Fruit fly (Drosophila melanogaster): Measurements from ENCODE around the gene CG14089.

Gene CG14089

DNA sequence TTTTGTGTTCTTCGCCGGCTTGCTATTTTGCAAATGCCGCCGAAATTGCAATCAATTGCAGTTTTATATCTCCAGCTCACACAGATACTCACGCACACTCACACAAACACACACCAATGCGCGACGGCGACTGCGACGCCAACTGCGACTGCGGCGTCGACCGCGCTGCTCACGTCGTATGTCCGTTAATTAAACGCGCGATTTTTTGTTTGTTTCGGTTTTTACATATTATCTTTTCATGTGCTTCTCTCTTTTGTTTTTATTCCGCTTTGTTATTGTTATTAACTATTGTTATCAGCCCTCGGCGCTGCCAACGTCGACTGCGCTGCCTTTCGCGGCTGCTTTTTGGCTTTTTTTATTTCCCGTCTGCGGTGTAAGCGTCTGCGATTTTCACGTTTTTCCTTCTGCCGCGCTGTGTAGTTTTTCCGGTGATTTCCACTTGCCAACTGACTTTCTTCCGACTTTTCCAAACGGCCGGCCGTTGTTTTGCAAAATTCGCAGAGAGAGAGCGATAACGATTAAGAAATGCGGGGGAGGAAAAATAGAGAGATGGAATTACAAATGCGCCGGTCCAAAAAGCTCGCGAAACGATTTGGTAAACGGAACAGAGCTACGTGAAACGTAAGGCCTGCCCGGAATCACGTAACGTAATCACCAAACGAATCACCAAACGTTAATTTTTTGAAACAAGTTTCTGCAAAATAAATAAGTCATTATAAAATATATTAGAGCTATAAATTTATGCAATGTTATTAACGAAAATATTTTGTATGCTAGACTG, 45.5 kb downstream of the CG14089 start, which contains the start of gene fz2:
Gene fz2 (minus strand): TSS at position 452 of the 781 bp plus-strand sequence.
- TF ChIP-seq CG17801 (GFP tag; optimal IDR thresholded peaks at IDR 0.05; ENCODE audit: partially characterized antibody): no peak

DNA sequence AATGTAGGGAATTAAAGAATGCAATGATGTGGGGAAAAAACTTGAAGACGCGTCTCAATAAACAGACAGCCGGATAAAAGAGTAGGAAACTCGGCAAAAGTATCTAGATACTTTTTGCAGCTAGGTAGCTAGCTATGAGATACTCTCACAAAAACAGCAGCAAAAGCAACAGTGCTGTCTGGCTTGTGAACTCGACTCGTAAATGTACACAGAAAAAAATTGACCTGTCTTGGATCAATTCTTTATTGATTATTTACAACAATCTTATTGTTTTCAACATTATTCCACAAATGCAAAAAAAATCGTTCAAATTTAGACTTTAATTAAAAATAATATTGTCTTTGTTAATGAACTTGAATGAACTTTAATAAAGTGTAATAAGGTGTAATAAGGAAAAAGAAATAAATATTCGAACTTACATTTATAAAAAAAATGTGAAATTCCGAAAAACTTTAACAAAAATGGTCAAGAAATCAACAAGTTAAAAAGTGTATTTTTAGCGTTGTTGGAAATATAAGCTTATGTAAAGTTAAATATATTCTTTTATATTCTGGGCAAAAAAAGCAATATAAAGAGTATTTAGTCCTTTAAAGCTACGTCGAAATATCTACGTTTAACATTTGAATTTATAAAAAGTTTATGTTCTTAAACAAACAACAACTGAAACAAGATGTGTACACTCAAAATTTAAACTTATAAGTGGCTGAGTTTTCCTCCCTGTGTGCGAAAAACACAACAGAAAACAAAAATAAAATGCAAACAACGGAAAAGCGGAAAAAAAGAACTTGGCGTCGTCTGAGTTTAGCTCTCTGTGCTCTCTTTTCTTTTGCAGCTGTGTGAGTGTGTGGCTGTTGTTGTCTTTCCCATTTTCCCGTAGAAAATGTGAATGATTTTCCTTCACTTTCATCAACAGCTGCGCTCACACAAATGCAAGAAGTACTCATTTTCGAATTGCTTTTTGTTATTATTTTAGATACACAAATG, 46.5 kb downstream of the CG14089 start:
- no peak for TF ChIP-seq CG17801 (GFP tag; optimal IDR thresholded peaks at IDR 0.05; ENCODE audit: partially characterized antibody)

DNA sequence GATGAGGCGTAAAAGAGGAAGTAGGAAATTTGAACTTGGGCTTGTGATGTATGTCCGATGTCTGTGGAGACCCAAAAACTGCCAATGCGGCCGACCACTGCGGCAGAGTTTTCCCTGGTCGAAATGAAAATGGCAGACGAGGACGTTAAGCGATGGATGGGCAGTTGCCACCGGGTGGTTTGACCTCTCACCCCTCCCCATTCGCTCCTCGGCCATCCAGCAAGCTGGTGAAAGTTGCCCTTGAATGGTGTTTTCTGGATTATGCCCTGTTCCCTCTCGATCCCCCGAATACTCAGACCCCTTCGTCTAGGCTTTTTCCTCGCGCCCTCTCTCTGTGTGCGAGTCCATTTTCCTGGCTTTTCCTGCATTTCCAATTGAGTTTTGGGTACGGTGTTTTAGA, 49.0 kb downstream of the CG14089 start:
- TF ChIP-seq CG17801 (GFP tag; optimal IDR thresholded peaks at IDR 0.05; ENCODE audit: partially characterized antibody): no peak

DNA sequence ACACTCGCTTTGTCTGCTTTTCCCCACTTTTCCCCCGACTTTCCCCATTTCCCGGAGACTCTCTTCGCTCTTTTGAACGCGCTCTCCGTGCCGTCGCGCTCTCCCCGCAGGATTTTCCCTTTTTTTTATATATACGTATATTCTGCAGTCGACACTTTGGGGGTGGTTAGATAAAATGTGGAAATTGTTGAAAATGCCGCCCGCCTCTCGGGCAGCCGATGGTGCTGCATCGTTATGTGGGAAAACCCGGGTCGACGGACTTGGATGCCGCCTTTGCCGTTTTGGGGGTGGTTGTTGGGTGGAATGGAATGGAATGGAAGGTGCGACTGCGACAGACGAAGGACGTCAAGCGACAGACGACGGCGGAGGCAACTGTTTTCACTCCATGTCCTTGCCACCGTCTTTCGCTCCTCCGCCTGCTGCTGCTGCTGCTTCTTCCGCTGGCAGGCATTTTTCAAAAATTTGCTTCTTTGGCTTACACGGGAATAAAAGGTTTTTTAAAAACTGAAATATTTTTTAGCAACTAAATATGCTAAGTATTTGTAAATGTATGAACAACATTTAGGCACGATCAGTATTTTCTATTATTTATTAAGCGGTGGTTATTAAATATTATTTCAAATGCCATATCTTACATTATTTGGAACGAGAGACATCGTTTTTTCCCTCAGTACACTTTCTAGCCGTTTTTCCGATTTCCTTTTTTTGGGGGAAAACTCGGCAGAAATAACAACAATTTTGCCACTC, 49.6 kb downstream of the CG14089 start:
- no peak for TF ChIP-seq CG17801 (GFP tag; optimal IDR thresholded peaks at IDR 0.05; ENCODE audit: partially characterized antibody)

All from ovary, adult (tissue).